Worm (Caenorhabditis elegans) whole organism, midembryonic: ENCODE data around the gene daf-6.

Source experiments
- T22C8.4 ChIP-seq: fragments of 200-800 bp; sonication (Bioruptor generic); IDR thresholded peaks from 2 replicates; pipeline ENCODE4 v1.3.6; 2022; ENCODE audit warnings: missing genetic modification characterization, missing compliant biosample characterization
- cog-1 ChIP-seq: sonication (generic microtip); optimal IDR thresholded peaks from 2 replicates; lab custom pipeline; 2016; ENCODE audit warnings: missing genetic modification characterization, missing compliant biosample characterization
- flt-1 ChIP-seq: fragments of 200-800 bp; sonication (Bioruptor generic); IDR thresholded peaks from 2 replicates; pipeline ENCODE4 v1.3.6; 2022; ENCODE audit warnings: missing genetic modification characterization, missing compliant biosample characterization
- klf-2 ChIP-seq: fragments of 200-800 bp; sonication (Bioruptor generic); conservative IDR thresholded peaks from 2 replicates; pipeline ENCODE4 v1.3.6; 2022; ENCODE audit warnings: missing genetic modification reagents, missing genetic modification characterization, missing compliant biosample characterization
- med-1 ChIP-seq: sonication (generic microtip); optimal IDR thresholded peaks from 2 replicates; lab custom pipeline; 2017; ENCODE audit warnings: missing genetic modification characterization, mild to moderate bottlenecking, missing compliant biosample characterization, antibody characterized with exemption, missing genetic modification reagents; ENCODE audit not compliant: insufficient read depth
- ref-1 ChIP-seq: fragments of 200-800 bp; sonication (Bioruptor generic); conservative IDR thresholded peaks from 2 replicates; pipeline ENCODE4 v1.3.6; 2022; ENCODE audit warnings: missing genetic modification reagents, missing genetic modification characterization, missing compliant biosample characterization
- tab-1 ChIP-seq: fragments of 200-800 bp; sonication (Bioruptor generic); IDR thresholded peaks from 2 replicates; pipeline ENCODE4 v1.3.6; 2022; ENCODE audit warnings: missing genetic modification characterization, missing compliant biosample characterization
- ztf-23 ChIP-seq: fragments of 200-800 bp; sonication (Bioruptor generic); IDR thresholded peaks from 2 replicates; pipeline ENCODE4 v1.3.6; 2022; ENCODE audit warnings: missing genetic modification reagents, missing genetic modification characterization, missing compliant biosample characterization
- ztf-29 ChIP-seq: fragments of 200-800 bp; sonication (Bioruptor generic); IDR thresholded peaks from 2 replicates; pipeline ENCODE4 v1.3.6; 2022; ENCODE audit warnings: missing genetic modification reagents, missing genetic modification characterization, missing compliant biosample characterization

daf-6 gene

ce11 chrX:14928854-14929253 lies 40.6 kb downstream of the daf-6 start, which contains the start of gene ntr-2:
ntr-2 (minus strand) TSS chrX:14928954.
- TF ChIP-seq med-1 (GFP tag; lab: Kevin White, UChicago) (no peak), cog-1 (tag; lab: Kevin White, UChicago) (no peak), ztf-23 (GFP tag; lab: Robert Waterston, UW) (no peak), tab-1 (no peak), klf-2 (GFP tag; lab: Robert Waterston, UW) (no peak), ztf-29 (no peak), T22C8.4 (GFP tag; lab: Robert Waterston, UW) (no peak), flt-1 (GFP tag; lab: Robert Waterston, UW) (no peak), ref-1 (GFP tag; lab: Robert Waterston, UW) (no peak)

ce11 chrX:14929512-14929911 lies 41.2 kb downstream of the daf-6 start:
- TF ChIP-seq ztf-29, result no peak
- TF ChIP-seq med-1 (GFP tag; lab: Kevin White, UChicago), result no peak
- no peak for TF ChIP-seq tab-1
- no peak for TF ChIP-seq ztf-23 (GFP tag; lab: Robert Waterston, UW)
- no peak for TF ChIP-seq ref-1 (GFP tag; lab: Robert Waterston, UW)

- TF ChIP-seq tab-1 (no peak), T22C8.4 (GFP tag; lab: Robert Waterston, UW) (no peak), med-1 (GFP tag; lab: Kevin White, UChicago) (no peak), klf-2 (GFP tag; lab: Robert Waterston, UW) (no peak), flt-1 (GFP tag; lab: Robert Waterston, UW) (no peak), cog-1 (tag; lab: Kevin White, UChicago) (no peak), ztf-23 (GFP tag; lab: Robert Waterston, UW) (no peak), ztf-29 (no peak), ref-1 (GFP tag; lab: Robert Waterston, UW) (no peak)
Observed at ce11 chrX:14931443-14931842, 43.2 kb downstream of the daf-6 start.

ce11 chrX:14938188-14938587 lies 49.9 kb downstream of the daf-6 start:
- TF ChIP-seq cog-1 (tag; lab: Kevin White, UChicago) (no peak), ref-1 (GFP tag; lab: Robert Waterston, UW) (no peak), ztf-23 (GFP tag; lab: Robert Waterston, UW) (no peak), tab-1 (no peak), ztf-29 (no peak), flt-1 (GFP tag; lab: Robert Waterston, UW) (no peak), med-1 (GFP tag; lab: Kevin White, UChicago) (no peak), klf-2 (GFP tag; lab: Robert Waterston, UW) (no peak), T22C8.4 (GFP tag; lab: Robert Waterston, UW) (no peak)
